Worm (Caenorhabditis elegans) whole organism, L4 larva: ENCODE data around the gene sru-2.
A peak's percentile ranks its signal among the peaks of the same experiment; 100 is the strongest.

Experiments
- aly-2 ChIP-seq: sonication (generic microtip); optimal IDR thresholded peaks from 2 replicates; lab custom pipeline; 2018; ENCODE audit warnings: missing biosample characterization, missing genetic modification characterization
- madf-9 ChIP-seq: fragments of 200-800 bp; sonication (Bioruptor generic); conservative IDR thresholded peaks from 2 replicates; pipeline ENCODE4 v1.3.6; 2022; ENCODE audit warnings: missing genetic modification reagents, missing genetic modification characterization, missing compliant biosample characterization
- mep-1 ChIP-seq: fragments of 150-350 bp; sonication (generic microtip); optimal IDR thresholded peaks from 3 replicates; lab custom pipeline; 2014; ENCODE audit warnings: missing biosample characterization, missing genetic modification characterization
- nhr-237 ChIP-seq: sonication (generic microtip); optimal IDR thresholded peaks from 2 replicates; lab custom pipeline; 2017; ENCODE audit warnings: missing biosample characterization, missing genetic modification characterization
- nhr-42 ChIP-seq: fragments of 200-800 bp; sonication (Bioruptor generic); IDR thresholded peaks from 2 replicates; pipeline ENCODE4 v1.3.6; 2022; ENCODE audit warnings: missing genetic modification characterization, missing compliant biosample characterization
- unc-39 ChIP-seq: sonication (generic microtip); optimal IDR thresholded peaks from 2 replicates; lab custom pipeline; 2017; ENCODE audit warnings: missing biosample characterization, missing genetic modification characterization

DNA sequence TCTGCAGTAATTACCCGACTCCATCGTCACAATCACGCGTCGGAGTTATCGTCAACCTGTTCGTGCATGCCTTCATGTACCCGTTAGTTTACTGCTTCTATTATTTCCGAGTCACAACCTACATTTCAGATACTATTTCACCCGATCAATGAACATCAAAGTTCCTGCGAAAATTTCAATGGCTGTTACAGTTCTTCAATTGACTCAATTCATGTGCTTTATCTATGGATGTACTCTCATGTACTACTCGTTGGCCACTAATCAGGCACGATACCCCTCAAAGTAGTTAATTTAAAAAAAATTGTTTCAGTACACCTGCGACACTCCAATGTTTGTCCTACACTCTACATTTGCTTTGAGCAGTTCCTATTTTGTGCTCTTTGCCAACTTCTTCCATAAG is 44.7 kb downstream of the sru-2 start:
- TF ChIP-seq aly-2 (tag; lab: Kevin White, UChicago) (no peak), nhr-237 (tag; lab: Kevin White, UChicago) (no peak), nhr-42 (GFP tag; lab: Robert Waterston, UW) (no peak), madf-9 (GFP tag; lab: Robert Waterston, UW) (no peak), unc-39 (tag; lab: Kevin White, UChicago) (no peak), mep-1 (tag; lab: Kevin White, UChicago) (peak; percentile 35)
